Fruit fly (Drosophila melanogaster): Measurements from ENCODE around the gene CG43392.

dm6 chr3L:22053343-22053742 is 23.8 kb upstream of the CG43392 start:
- TF ChIP-seq Hr3 (GFP tag; optimal IDR thresholded peaks at IDR 0.05) = no peak
- TF ChIP-seq CG6654 (GFP tag; optimal IDR thresholded peaks at IDR 0.05) = no peak
- TF ChIP-seq CG4328 (GFP tag; optimal IDR thresholded peaks at IDR 0.05) = no peak

Measured in whole organism, embryonic.